Fruit fly (Drosophila melanogaster) whole organism, embryonic: ENCODE data around the gene CG33703.

Source experiments
- Ada2b ChIP-seq: fragments of 200-800 bp; sonication (Bioruptor generic); IDR thresholded peaks from 2 replicates; pipeline ENCODE4 v1.3.6; 2022; ENCODE audit warnings: missing biosample characterization, missing genetic modification characterization
- Aef1 ChIP-seq: fragments of 200-800 bp; sonication (Bioruptor generic); IDR thresholded peaks from 3 replicates; pipeline ENCODE4 v1.3.6; 2022; ENCODE audit warnings: missing biosample characterization, missing genetic modification characterization
- B-H1 ChIP-seq: fragments of 200-800 bp; sonication (Bioruptor generic); IDR thresholded peaks from 3 replicates; pipeline ENCODE4 v1.3.6; 2022; ENCODE audit warnings: missing biosample characterization, missing genetic modification characterization
- Bdp1 ChIP-seq: fragments of 200-800 bp; sonication (Bioruptor generic); optimal IDR thresholded peaks from 3 replicates; lab custom pipeline; 2016; ENCODE audit warnings: missing biosample characterization, missing genetic modification characterization
- Blimp-1 ChIP-seq: fragments of 200-800 bp; sonication (Bioruptor generic); optimal IDR thresholded peaks from 3 replicates; lab custom pipeline; 2018; ENCODE audit warnings: missing biosample characterization, missing genetic modification characterization, mild to moderate bottlenecking, moderate library complexity, missing genetic modification reagents
- CG10147 ChIP-seq: fragments of 200-800 bp; sonication (Bioruptor generic); optimal IDR thresholded peaks from 2 replicates; lab custom pipeline; 2019; ENCODE audit warnings: missing biosample characterization, mild to moderate bottlenecking, missing genetic modification characterization, moderate library complexity
- CG11504 ChIP-seq: fragments of 200-800 bp; sonication (Bioruptor generic); optimal IDR thresholded peaks from 3 replicates; lab custom pipeline; 2019; ENCODE audit warnings: missing biosample characterization, mild to moderate bottlenecking, missing genetic modification characterization, moderate library complexity
- CG11723 ChIP-seq: fragments of 200-800 bp; sonication (Bioruptor generic); optimal IDR thresholded peaks from 2 replicates; lab custom pipeline; 2017; ENCODE audit warnings: missing biosample characterization, mild to moderate bottlenecking, missing genetic modification characterization
- CG12236 ChIP-seq: fragments of 200-800 bp; sonication (Bioruptor generic); optimal IDR thresholded peaks from 2 replicates; lab custom pipeline; 2016; ENCODE audit warnings: missing biosample characterization, missing genetic modification characterization
- CG1233 ChIP-seq: fragments of 200-800 bp; sonication (Bioruptor generic); optimal IDR thresholded peaks from 4 replicates; lab custom pipeline; 2018; ENCODE audit warnings: missing biosample characterization, mild to moderate bottlenecking, missing genetic modification characterization
- CG13894 ChIP-seq: fragments of 200-800 bp; sonication (Bioruptor generic); optimal IDR thresholded peaks from 3 replicates; lab custom pipeline; 2018; ENCODE audit warnings: missing biosample characterization, mild to moderate bottlenecking, missing genetic modification characterization, moderate library complexity
- CG14050 ChIP-seq: fragments of 200-800 bp; sonication (Bioruptor generic); IDR thresholded peaks from 3 replicates; pipeline ENCODE4 v1.3.6; 2022; ENCODE audit warnings: missing biosample characterization, missing genetic modification characterization
- CG15601 ChIP-seq: fragments of 200-800 bp; sonication (Bioruptor generic); optimal IDR thresholded peaks from 3 replicates; lab custom pipeline; 2019; ENCODE audit warnings: missing biosample characterization, mild to moderate bottlenecking, missing genetic modification characterization, moderate library complexity
- CG1602 ChIP-seq: fragments of 200-800 bp; sonication (Bioruptor generic); optimal IDR thresholded peaks from 3 replicates; lab custom pipeline; 2016; ENCODE audit warnings: missing biosample characterization, missing genetic modification characterization
- CG16813 ChIP-seq: fragments of 200-800 bp; sonication (Bioruptor generic); IDR thresholded peaks from 3 replicates; pipeline ENCODE4 v1.3.6; 2022; ENCODE audit warnings: missing biosample characterization, missing genetic modification characterization; ENCODE audit not compliant: partially characterized antibody
- CG17186 ChIP-seq: fragments of 200-800 bp; sonication (Bioruptor generic); optimal IDR thresholded peaks from 3 replicates; lab custom pipeline; 2017; ENCODE audit warnings: missing biosample characterization, missing genetic modification reagents, missing genetic modification characterization
- CG17829 ChIP-seq: fragments of 200-800 bp; optimal IDR thresholded peaks from 2 replicates; lab custom pipeline; 2019; ENCODE audit warnings: missing biosample characterization, mild to moderate bottlenecking, missing genetic modification characterization, moderate library complexity
- CG31441 ChIP-seq: fragments of 200-800 bp; sonication (Bioruptor generic); IDR thresholded peaks from 2 replicates; pipeline ENCODE4 v1.3.6; 2022; ENCODE audit warnings: missing biosample characterization, missing genetic modification characterization
- CG6791 ChIP-seq: fragments of 200-800 bp; sonication (Bioruptor generic); IDR thresholded peaks from 3 replicates; pipeline ENCODE4 v1.3.6; 2022; ENCODE audit warnings: missing biosample characterization, missing genetic modification characterization; ENCODE audit not compliant: partially characterized antibody
- CG8478 ChIP-seq: fragments of >200 bp; optimal IDR thresholded peaks from 2 replicates; lab custom pipeline; 2018
- CG9215 ChIP-seq: fragments of 200-800 bp; sonication (Bioruptor generic); IDR thresholded peaks from 2 replicates; pipeline ENCODE4 v1.3.6; 2022; ENCODE audit warnings: missing biosample characterization, missing genetic modification characterization
- CG9797 ChIP-seq: fragments of 200-800 bp; sonication (Bioruptor generic); optimal IDR thresholded peaks from 3 replicates; lab custom pipeline; 2018; ENCODE audit warnings: missing biosample characterization, mild to moderate bottlenecking, missing genetic modification characterization
- CkIIα-i1 ChIP-seq: fragments of 200-800 bp; sonication (Bioruptor generic); IDR thresholded peaks from 2 replicates; pipeline ENCODE4 v1.3.6; 2022; ENCODE audit warnings: missing biosample characterization, missing genetic modification characterization
- Drgx ChIP-seq: fragments of 200-800 bp; sonication (Bioruptor generic); IDR thresholded peaks from 2 replicates; pipeline ENCODE4 v1.3.6; 2022; ENCODE audit warnings: missing biosample characterization, missing genetic modification characterization
- Hmx ChIP-seq: fragments of 200-800 bp; sonication (Bioruptor generic); optimal IDR thresholded peaks from 2 replicates; lab custom pipeline; 2016; ENCODE audit warnings: missing biosample characterization, missing genetic modification characterization
- Hsf ChIP-seq: fragments of 200-800 bp; sonication (Bioruptor generic); optimal IDR thresholded peaks from 3 replicates; lab custom pipeline; 2016; ENCODE audit warnings: missing biosample characterization, missing genetic modification characterization
- Ptx1 ChIP-seq: fragments of 200-800 bp; sonication (Bioruptor generic); IDR thresholded peaks from 2 replicates; pipeline ENCODE4 v1.3.6; 2022; ENCODE audit warnings: missing biosample characterization, missing genetic modification characterization
- Side ChIP-seq: fragments of 200-800 bp; sonication (Bioruptor generic); optimal IDR thresholded peaks from 2 replicates; lab custom pipeline; 2016; ENCODE audit warnings: missing biosample characterization, missing genetic modification characterization
- Stat92E ChIP-seq, 3 experiments: fragments of >200 bp in 2 of 3; fragments of 200-800 bp in 1 of 3; sonication (Bioruptor generic) in 1 of 3; optimal IDR thresholded peaks; 2 replicates each; lab custom pipeline; 2017 to 2019; ENCODE audit warnings: missing biosample characterization in 3 of 3, missing genetic modification characterization in 3 of 3, mild to moderate bottlenecking in 1 of 3, moderate library complexity in 1 of 3
- TFAM ChIP-seq: fragments of 200-800 bp; sonication (Bioruptor generic); optimal IDR thresholded peaks from 2 replicates; lab custom pipeline; 2017; ENCODE audit warnings: missing biosample characterization, missing genetic modification characterization, inconsistent platforms
- Usf ChIP-seq: fragments of 200-800 bp; sonication (Bioruptor generic); optimal IDR thresholded peaks from 2 replicates; lab custom pipeline; 2017; ENCODE audit warnings: missing genotype, missing biosample characterization, missing genetic modification characterization
- bigmax ChIP-seq: fragments of 200-800 bp; sonication (Bioruptor generic); optimal IDR thresholded peaks from 2 replicates; lab custom pipeline; 2018; ENCODE audit warnings: missing biosample characterization, mild to moderate bottlenecking, missing genetic modification characterization
- cato ChIP-seq: fragments of 200-800 bp; sonication (Bioruptor generic); optimal IDR thresholded peaks from 2 replicates; lab custom pipeline; 2016; ENCODE audit warnings: missing biosample characterization, missing genetic modification characterization, borderline replicate concordance
- dimm ChIP-seq: fragments of 200-800 bp; sonication (Bioruptor generic); IDR thresholded peaks from 2 replicates; pipeline ENCODE4 v1.3.6; 2022; ENCODE audit warnings: missing biosample characterization, missing genetic modification characterization
- disco-r ChIP-seq: fragments of 200-800 bp; sonication (Bioruptor generic); optimal IDR thresholded peaks from 2 replicates; lab custom pipeline; 2016; ENCODE audit warnings: missing biosample characterization, missing genetic modification characterization
- en ChIP-seq: fragments of 200-800 bp; sonication (Bioruptor generic); optimal IDR thresholded peaks from 2 replicates; lab custom pipeline; 2016; ENCODE audit warnings: missing biosample characterization, missing genetic modification characterization
- gcm2 ChIP-seq: fragments of 200-800 bp; sonication (Bioruptor generic); optimal IDR thresholded peaks from 2 replicates; lab custom pipeline; 2016; ENCODE audit warnings: missing biosample characterization, missing genetic modification characterization
- gsb ChIP-seq: fragments of 200-800 bp; sonication (Bioruptor generic); IDR thresholded peaks from 2 replicates; pipeline ENCODE4 v1.3.6; 2022; ENCODE audit warnings: missing biosample characterization, missing genetic modification characterization
- ind ChIP-seq: fragments of 200-800 bp; sonication (Bioruptor generic); optimal IDR thresholded peaks from 3 replicates; lab custom pipeline; 2016; ENCODE audit warnings: missing biosample characterization, missing genetic modification characterization
- klu ChIP-seq: fragments of 200-800 bp; sonication (Bioruptor generic); IDR thresholded peaks from 2 replicates; pipeline ENCODE4 v1.3.6; 2022; ENCODE audit warnings: missing biosample characterization, missing genetic modification characterization
- lbe ChIP-seq: fragments of 200-800 bp; sonication (Bioruptor generic); optimal IDR thresholded peaks from 2 replicates; lab custom pipeline; 2016; ENCODE audit warnings: missing biosample characterization, mild to moderate bottlenecking, missing genetic modification characterization
- nerfin-1 ChIP-seq: fragments of 200-800 bp; sonication (Bioruptor generic); optimal IDR thresholded peaks from 3 replicates; lab custom pipeline; 2019; ENCODE audit warnings: missing biosample characterization, mild to moderate bottlenecking, missing genetic modification characterization, moderate library complexity
- onecut ChIP-seq: fragments of 200-800 bp; sonication (Bioruptor generic); IDR thresholded peaks from 2 replicates; pipeline ENCODE4 v1.3.6; 2022; ENCODE audit warnings: missing biosample characterization, missing genetic modification characterization
- pan ChIP-seq, 4 experiments: fragments of >200 bp in 3 of 4; fragments of 200-800 bp in 1 of 4; sonication (Bioruptor generic) in 1 of 4; optimal IDR thresholded peaks in 3 of 4; IDR thresholded peaks in 1 of 4; 2 replicates each; pipeline versions ENCODE4 v1.3.6 to Lab custom; 2017 to 2022; ENCODE audit warnings: missing biosample characterization in 2 of 4, missing genetic modification characterization in 2 of 4, mixed read lengths in 1 of 4
- pros ChIP-seq: fragments of 200-800 bp; sonication (Bioruptor generic); optimal IDR thresholded peaks from 3 replicates; lab custom pipeline; 2019; ENCODE audit warnings: missing biosample characterization, mild to moderate bottlenecking, missing genetic modification characterization, moderate library complexity
- slbo ChIP-seq: fragments of 200-800 bp; sonication (Bioruptor generic); IDR thresholded peaks from 2 replicates; pipeline ENCODE4 v1.3.6; 2022; ENCODE audit warnings: missing biosample characterization, missing genetic modification characterization
- tap ChIP-seq: fragments of 200-800 bp; optimal IDR thresholded peaks from 3 replicates; lab custom pipeline; 2019; ENCODE audit warnings: missing biosample characterization, mild to moderate bottlenecking, missing genetic modification characterization, moderate library complexity
- zen ChIP-seq: fragments of 200-800 bp; sonication (Bioruptor generic); optimal IDR thresholded peaks from 3 replicates; lab custom pipeline; 2018; ENCODE audit warnings: missing biosample characterization, mild to moderate bottlenecking, missing genetic modification characterization, moderate library complexity
- zfh2 ChIP-seq: fragments of 200-800 bp; sonication (Bioruptor generic); optimal IDR thresholded peaks from 2 replicates; lab custom pipeline; 2016; ENCODE audit warnings: missing biosample characterization, missing genetic modification characterization

CG33703 gene

dm6 chr3L:9511287-9512256 is 888 bp downstream of the CG33703 start, which contains the start of gene RpS9 (continued):
- no peak for TF ChIP-seq cato (GFP tag; lab: Kevin White, UChicago)
- no peak for TF ChIP-seq Bdp1 (GFP tag; lab: Kevin White, UChicago)
- TF ChIP-seq Hmx (GFP tag; lab: Kevin White, UChicago), result no peak
- no peak for TF ChIP-seq Ptx1 (GFP tag; lab: Robert Waterston, UW)
- no peak for TF ChIP-seq klu
- no peak for TF ChIP-seq en (GFP tag; lab: Kevin White, UChicago)
- no peak for TF ChIP-seq CkIIα-i1
- no peak for TF ChIP-seq ind (GFP tag; lab: Kevin White, UChicago)
- TF ChIP-seq onecut (GFP tag; lab: Robert Waterston, UW), result no peak
- no peak for TF ChIP-seq tap (tag; lab: Kevin White, UChicago)
- TF ChIP-seq disco-r, result no peak
- no peak; the same call in 2 of the 3 replicates for TF ChIP-seq CG6791 (GFP tag; lab: Robert Waterston, UW)
- TF ChIP-seq CG8478 (lab: Kevin White, UChicago), result no peak
- no peak; the same call in 1 of the 2 replicates for TF ChIP-seq CG31441 (GFP tag; lab: Robert Waterston, UW)
- TF ChIP-seq CG14050, result no peak
- no peak for TF ChIP-seq Hsf (GFP tag; lab: Kevin White, UChicago)
- peak; percentile 9 for TF ChIP-seq gcm2 (GFP tag; lab: Kevin White, UChicago)
- TF ChIP-seq CG17186 (GFP tag; lab: Kevin White, UChicago), result no peak
- no peak for TF ChIP-seq Aef1 (GFP tag; lab: Robert Waterston, UW)
- no peak for TF ChIP-seq Blimp-1 (GFP tag; lab: Kevin White, UChicago)
- TF ChIP-seq CG9215 (GFP tag; lab: Robert Waterston, UW), result no peak
- TF ChIP-seq pros (GFP tag; lab: Kevin White, UChicago), result no peak
- peak; percentile 99 for TF ChIP-seq bigmax (GFP tag; lab: Kevin White, UChicago)
- TF ChIP-seq zfh2 (GFP tag; lab: Kevin White, UChicago), result no peak
- TF ChIP-seq CG17829, result peak; percentile 36
- TF ChIP-seq B-H1 (GFP tag; lab: Robert Waterston, UW), result no peak; the same call in 2 of the 3 replicates
- TF ChIP-seq gsb (GFP tag; lab: Robert Waterston, UW), result no peak
- no peak for TF ChIP-seq lbe (GFP tag; lab: Kevin White, UChicago)
- TF ChIP-seq CG11723 (GFP tag; lab: Kevin White, UChicago), result no peak
- peak; percentile 59 for TF ChIP-seq CG13894
- no peak for TF ChIP-seq CG15601 (tag; lab: Kevin White, UChicago)
- TF ChIP-seq CG11504, result peak; percentile 35
- no peak for TF ChIP-seq CG1233 (GFP tag; lab: Kevin White, UChicago)
- peak in 1 of 3 experiments; percentile 37 for TF ChIP-seq Stat92E (GFP tag; optimal IDR thresholded peaks at IDR 0.05; lab: Kevin White, UChicago)
- no peak for TF ChIP-seq TFAM (GFP tag; lab: Kevin White, UChicago)
- TF ChIP-seq CG16813 (GFP tag; lab: Robert Waterston, UW), result peak; percentile 35; the same call in 1 of the 3 replicates
- TF ChIP-seq dimm (GFP tag; lab: Robert Waterston, UW), result no peak
- no peak for TF ChIP-seq CG12236 (GFP tag; lab: Kevin White, UChicago)
- peak; percentile 52 for TF ChIP-seq nerfin-1 (tag; lab: Kevin White, UChicago)
- no peak for TF ChIP-seq slbo
- TF ChIP-seq zen (tag; lab: Kevin White, UChicago), result no peak
- TF ChIP-seq Drgx (GFP tag; lab: Robert Waterston, UW), result no peak
- no peak for TF ChIP-seq Usf (GFP tag; lab: Kevin White, UChicago)
- TF ChIP-seq Ada2b (GFP tag; lab: Robert Waterston, UW), result no peak
- TF ChIP-seq Side (GFP tag; lab: Kevin White, UChicago), result peak; percentile 14
- TF ChIP-seq CG10147 (GFP tag; lab: Kevin White, UChicago), result no peak
- no peak for TF ChIP-seq CG1602 (GFP tag; lab: Kevin White, UChicago)
- TF ChIP-seq CG9797, result peak; percentile 74
- TF ChIP-seq pan (optimal IDR thresholded peaks at IDR 0.05; lab: Kevin White, UChicago), result no peak
- TF ChIP-seq pan (GFP tag; optimal IDR thresholded peaks at IDR 0.05 in 1 of 2, IDR thresholded peaks at IDR 0.05 in 1 of 2), result no peak
